Worm (Caenorhabditis elegans) whole organism, late embryonic: ENCODE measurements around the gene K08F9.3.

Experiments used
- gmeb-2 ChIP-seq: sonication (generic microtip); optimal IDR thresholded peaks from 2 replicates; lab custom pipeline; 2016; ENCODE audit warnings: missing genetic modification characterization, inconsistent platforms, missing compliant biosample characterization
- lim-6 ChIP-seq: sonication (generic microtip); optimal IDR thresholded peaks from 2 replicates; lab custom pipeline; 2016; ENCODE audit warnings: missing genetic modification characterization, missing compliant biosample characterization
- madf-2 ChIP-seq: sonication (generic microtip); optimal IDR thresholded peaks from 2 replicates; lab custom pipeline; 2017; ENCODE audit warnings: missing genetic modification characterization, missing compliant biosample characterization
- nhr-11 ChIP-seq: fragments of 150-350 bp; optimal IDR thresholded peaks from 2 replicates; lab custom pipeline; 2014; ENCODE audit warnings: missing biosample characterization, missing genetic modification characterization
- nhr-232 ChIP-seq: sonication (generic microtip); optimal IDR thresholded peaks from 2 replicates; lab custom pipeline; 2016; ENCODE audit warnings: missing genetic modification characterization, missing compliant biosample characterization
- unc-42 ChIP-seq: sonication (generic microtip); optimal IDR thresholded peaks from 2 replicates; lab custom pipeline; 2016; ENCODE audit warnings: missing genotype, missing genetic modification characterization, missing compliant biosample characterization
- unc-55 ChIP-seq: sonication (generic microtip); optimal IDR thresholded peaks from 2 replicates; lab custom pipeline; 2017; ENCODE audit warnings: missing biosample characterization, missing genetic modification reagents, missing genetic modification characterization
- ztf-16 ChIP-seq: sonication (generic microtip); optimal IDR thresholded peaks from 2 replicates; lab custom pipeline; 2017; ENCODE audit warnings: missing genetic modification characterization, missing compliant biosample characterization

DNA sequence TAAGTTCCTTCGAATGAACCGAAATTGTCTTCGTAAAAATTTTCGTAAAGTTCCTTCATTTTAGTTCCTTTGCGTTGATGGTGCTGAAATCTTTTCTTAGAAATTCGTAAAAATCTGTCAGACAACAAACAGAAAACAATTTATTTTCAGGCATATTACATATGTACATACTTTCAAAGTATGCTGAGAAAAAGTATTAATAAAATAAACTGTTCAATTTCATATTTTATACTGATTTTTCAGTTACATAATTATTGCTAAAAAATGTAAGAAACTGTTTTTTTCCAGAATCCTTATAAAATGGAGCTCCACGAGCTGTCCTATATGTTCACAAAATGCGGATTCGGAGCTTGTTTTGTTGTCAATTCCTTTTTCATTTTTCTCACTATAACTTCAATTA lies 18.3 kb downstream of the K08F9.3 start, which contains the start of gene str-45:
- TF ChIP-seq nhr-232 (tag; lab: Kevin White, UChicago) (no peak), gmeb-2 (tag; lab: Kevin White, UChicago) (no peak), nhr-11 (tag; lab: Kevin White, UChicago) (no peak), lim-6 (no peak), ztf-16 (no peak), madf-2 (no peak), unc-42 (tag; lab: Kevin White, UChicago) (no peak), unc-55 (GFP tag; lab: Kevin White, UChicago) (no peak)
